Worm (Caenorhabditis elegans) whole organism, late embryonic: ENCODE results near the gene exos-8.

Source experiments
- C08G9.2 ChIP-seq: sonication (generic microtip); optimal IDR thresholded peaks from 2 replicates; lab custom pipeline; 2016; ENCODE audit warnings: mild to moderate bottlenecking, missing genetic modification characterization, moderate library complexity, missing compliant biosample characterization
- F13H6.1 ChIP-seq: sonication (generic microtip); optimal IDR thresholded peaks from 2 replicates; lab custom pipeline; 2016; ENCODE audit warnings: missing genetic modification characterization, missing compliant biosample characterization
- K02D7.2 ChIP-seq: sonication (generic microtip); optimal IDR thresholded peaks from 2 replicates; lab custom pipeline; 2017; ENCODE audit warnings: mild to moderate bottlenecking, missing genetic modification characterization, missing compliant biosample characterization
- K09A11.1 ChIP-seq: sonication (generic microtip); optimal IDR thresholded peaks from 2 replicates; lab custom pipeline; 2017; ENCODE audit warnings: antibody characterized with exemption, mild to moderate bottlenecking, missing genetic modification characterization, missing compliant biosample characterization; ENCODE audit not compliant: insufficient read depth
- T23F11.4 ChIP-seq: fragments of 200-800 bp; sonication (Bioruptor generic); optimal IDR thresholded peaks from 2 replicates; lab custom pipeline; 2018; ENCODE audit warnings: mild to moderate bottlenecking, missing genetic modification characterization, missing compliant biosample characterization
- ceh-14 ChIP-seq: sonication (generic microtip); optimal IDR thresholded peaks from 2 replicates; lab custom pipeline; 2016; ENCODE audit warnings: missing genotype, missing genetic modification characterization, missing compliant biosample characterization
- ceh-18 ChIP-seq: sonication (generic microtip); optimal IDR thresholded peaks from 2 replicates; lab custom pipeline; 2016; ENCODE audit warnings: missing genetic modification characterization, missing compliant biosample characterization
- ceh-19 ChIP-seq: fragments of 200-800 bp; sonication (Bioruptor generic); optimal IDR thresholded peaks from 2 replicates; lab custom pipeline; 2018; ENCODE audit warnings: mild to moderate bottlenecking, missing genetic modification characterization, missing compliant biosample characterization
- ceh-2 ChIP-seq: sonication (generic microtip); optimal IDR thresholded peaks from 2 replicates; lab custom pipeline; 2016; ENCODE audit warnings: missing genotype, missing genetic modification characterization, missing compliant biosample characterization
- ceh-22 ChIP-seq: sonication (generic microtip); optimal IDR thresholded peaks from 2 replicates; lab custom pipeline; 2017; ENCODE audit warnings: missing biosample characterization, missing genetic modification characterization
- ceh-24 ChIP-seq: sonication (generic microtip); optimal IDR thresholded peaks from 2 replicates; lab custom pipeline; 2016; ENCODE audit warnings: mild to moderate bottlenecking, missing genetic modification characterization, missing compliant biosample characterization
- ceh-30 ChIP-seq: fragments of 150-350 bp; optimal IDR thresholded peaks from 2 replicates; lab custom pipeline; 2014; ENCODE audit warnings: missing biosample characterization, missing genetic modification characterization
- ceh-31 ChIP-seq: sonication (generic microtip); optimal IDR thresholded peaks from 2 replicates; lab custom pipeline; 2016; ENCODE audit warnings: missing genetic modification characterization, missing compliant biosample characterization
- ceh-9 ChIP-seq: sonication (generic microtip); optimal IDR thresholded peaks from 2 replicates; lab custom pipeline; 2016; ENCODE audit warnings: mild to moderate bottlenecking, missing genetic modification characterization, inconsistent platforms, missing compliant biosample characterization
- che-1 ChIP-seq: sonication (generic microtip); optimal IDR thresholded peaks from 2 replicates; lab custom pipeline; 2016; ENCODE audit warnings: mild to moderate bottlenecking, missing genetic modification characterization, missing compliant biosample characterization
- dmd-4 ChIP-seq: sonication (generic microtip); optimal IDR thresholded peaks from 2 replicates; lab custom pipeline; 2016; ENCODE audit warnings: borderline replicate concordance, missing genetic modification characterization, missing compliant biosample characterization
- dve-1 ChIP-seq: sonication (generic microtip); optimal IDR thresholded peaks from 2 replicates; lab custom pipeline; 2017; ENCODE audit warnings: antibody characterized with exemption, mild to moderate bottlenecking, missing genetic modification characterization, missing compliant biosample characterization
- elt-2 ChIP-seq: sonication (generic microtip); optimal IDR thresholded peaks from 2 replicates; lab custom pipeline; 2016; ENCODE audit warnings: missing genetic modification reagents, missing genetic modification characterization, missing compliant biosample characterization
- ets-4 ChIP-seq: sonication (generic microtip); optimal IDR thresholded peaks from 2 replicates; lab custom pipeline; 2016; ENCODE audit warnings: missing genetic modification characterization, missing compliant biosample characterization
- fkh-6 ChIP-seq: sonication (generic microtip); optimal IDR thresholded peaks from 2 replicates; lab custom pipeline; 2016; ENCODE audit warnings: missing genetic modification characterization, missing compliant biosample characterization
- hlh-6 ChIP-seq: sonication (generic microtip); optimal IDR thresholded peaks from 2 replicates; lab custom pipeline; 2016; ENCODE audit warnings: missing genotype, missing genetic modification characterization, missing compliant biosample characterization
- hlh-8 ChIP-seq: sonication (generic microtip); optimal IDR thresholded peaks from 2 replicates; lab custom pipeline; 2016; ENCODE audit warnings: missing genotype, missing genetic modification characterization, missing compliant biosample characterization
- lin-11 ChIP-seq: fragments of 200-800 bp; sonication (Bioruptor generic); optimal IDR thresholded peaks from 2 replicates; lab custom pipeline; 2018; ENCODE audit warnings: mild to moderate bottlenecking, missing genetic modification characterization, missing compliant biosample characterization
- madf-2 ChIP-seq: sonication (generic microtip); optimal IDR thresholded peaks from 2 replicates; lab custom pipeline; 2017; ENCODE audit warnings: missing genetic modification characterization, missing compliant biosample characterization
- nfya-1 ChIP-seq: sonication (generic microtip); optimal IDR thresholded peaks from 2 replicates; lab custom pipeline; 2017; ENCODE audit warnings: missing genetic modification characterization, mild to moderate bottlenecking, missing compliant biosample characterization, antibody characterized with exemption, moderate library complexity
- nhr-232 ChIP-seq: sonication (generic microtip); optimal IDR thresholded peaks from 2 replicates; lab custom pipeline; 2016; ENCODE audit warnings: missing genetic modification characterization, missing compliant biosample characterization
- npax-4 ChIP-seq: sonication (generic microtip); optimal IDR thresholded peaks from 2 replicates; lab custom pipeline; 2016; ENCODE audit warnings: missing genetic modification characterization, missing compliant biosample characterization
- odd-2 ChIP-seq: sonication (generic microtip); optimal IDR thresholded peaks from 2 replicates; lab custom pipeline; 2017; ENCODE audit warnings: antibody characterized with exemption, mild to moderate bottlenecking, missing genetic modification characterization, missing compliant biosample characterization
- pax-1 ChIP-seq: fragments of 150-350 bp; optimal IDR thresholded peaks from 2 replicates; lab custom pipeline; 2014; ENCODE audit warnings: missing biosample characterization, missing genetic modification characterization
- pha-2 ChIP-seq: sonication (generic microtip); optimal IDR thresholded peaks from 2 replicates; lab custom pipeline; 2017; ENCODE audit warnings: mild to moderate bottlenecking, missing genetic modification characterization, missing compliant biosample characterization
- pqm-1 ChIP-seq: sonication (generic microtip); optimal IDR thresholded peaks from 2 replicates; lab custom pipeline; 2016; ENCODE audit warnings: missing genetic modification characterization, missing compliant biosample characterization
- ref-2 ChIP-seq: sonication (generic microtip); optimal IDR thresholded peaks from 2 replicates; lab custom pipeline; 2016; ENCODE audit warnings: missing genetic modification characterization, missing compliant biosample characterization
- rnt-1 ChIP-seq: sonication (generic microtip); optimal IDR thresholded peaks from 2 replicates; lab custom pipeline; 2016; ENCODE audit warnings: missing genetic modification characterization, missing compliant biosample characterization
- sox-2 ChIP-seq: fragments of 200-800 bp; sonication (Bioruptor generic); IDR thresholded peaks from 2 replicates; pipeline ENCODE4 v1.3.6; 2022; ENCODE audit warnings: missing genetic modification reagents, missing genetic modification characterization, missing compliant biosample characterization
- syd-9 ChIP-seq: sonication (generic microtip); optimal IDR thresholded peaks from 2 replicates; lab custom pipeline; 2016; ENCODE audit warnings: mild to moderate bottlenecking, missing genetic modification characterization, moderate library complexity, missing compliant biosample characterization
- tbx-2 ChIP-seq: sonication (generic microtip); optimal IDR thresholded peaks from 2 replicates; lab custom pipeline; 2016; ENCODE audit warnings: missing genetic modification characterization, missing compliant biosample characterization
- tbx-7 ChIP-seq: sonication (generic microtip); optimal IDR thresholded peaks from 2 replicates; lab custom pipeline; 2016; ENCODE audit warnings: missing genotype, missing genetic modification characterization, missing compliant biosample characterization
- ztf-16 ChIP-seq: sonication (generic microtip); optimal IDR thresholded peaks from 2 replicates; lab custom pipeline; 2017; ENCODE audit warnings: missing genetic modification characterization, missing compliant biosample characterization

exos-8 gene

ce11 chrII:6736066-6736465 lies 5.4 kb upstream of the exos-8 start, which contains the start of gene mrps-18.C:
mrps-18.C (plus strand) TSS chrII:6736203.
- no peak for TF ChIP-seq ceh-14
- TF ChIP-seq ztf-16: no peak
- TF ChIP-seq pax-1 (tag; lab: Kevin White, UChicago): no peak
- no peak for TF ChIP-seq K02D7.2 (tag; lab: Kevin White, UChicago)
- TF ChIP-seq K09A11.1: no peak
- TF ChIP-seq syd-9: no peak
- no peak for TF ChIP-seq ceh-24 (tag; lab: Kevin White, UChicago)
- TF ChIP-seq madf-2 (tag; lab: Kevin White, UChicago): no peak
- TF ChIP-seq nhr-232 (tag; lab: Kevin White, UChicago): no peak
- TF ChIP-seq ceh-18 (tag; lab: Kevin White, UChicago): no peak
- TF ChIP-seq ets-4 (tag; lab: Kevin White, UChicago): no peak
- TF ChIP-seq hlh-6 (tag; lab: Kevin White, UChicago): no peak

ce11 chrII:6736604-6737003 lies 4.9 kb upstream of the exos-8 start, which contains the start of gene T14B4.1:
T14B4.1 (plus strand) TSS chrII:6736904.
- TF ChIP-seq ceh-31 (tag; lab: Kevin White, UChicago) (no peak), rnt-1 (tag; lab: Kevin White, UChicago) (no peak)

- TF ChIP-seq che-1 (no peak), pha-2 (tag; lab: Kevin White, UChicago) (no peak), ceh-19 (no peak), ceh-30 (no peak), nfya-1 (tag; lab: Kevin White, UChicago) (no peak), ceh-31 (tag; lab: Kevin White, UChicago) (no peak), tbx-2 (tag; lab: Kevin White, UChicago) (no peak), lin-11 (tag; lab: Kevin White, UChicago) (no peak), dve-1 (tag; lab: Kevin White, UChicago) (no peak), elt-2 (tag; lab: Kevin White, UChicago) (no peak)
- TF ChIP-seq, all 69 proteins: peak for 0
Measured at ce11 chrII:6742614-6743013, 1.1 kb downstream of the exos-8 start, which contains the start of gene F41G3.6. F41G3.6 (plus strand) TSS chrII:6742914.

ce11 chrII:6744648-6745047 lies 3.2 kb downstream of the exos-8 start, which contains the start of gene ins-15:
ins-15 (minus strand) TSS chrII:6744748.
- TF ChIP-seq dmd-4 (no peak), ref-2 (no peak), hlh-8 (tag; lab: Kevin White, UChicago) (no peak), T23F11.4 (GFP tag; lab: Kevin White, UChicago) (no peak), che-1 (no peak), C08G9.2 (tag; lab: Kevin White, UChicago) (no peak), ceh-2 (no peak), lin-11 (tag; lab: Kevin White, UChicago) (no peak), sox-2 (GFP tag; lab: Robert Waterston, UW) (no peak), tbx-7 (tag; lab: Kevin White, UChicago) (no peak)

ce11 chrII:6745783-6746182 lies 4.3 kb downstream of the exos-8 start, which contains the start of gene ins-14:
ins-14 (minus strand) TSS chrII:6745814.
- TF ChIP-seq npax-4 (tag; lab: Kevin White, UChicago) (no peak), fkh-6 (no peak), ceh-24 (tag; lab: Kevin White, UChicago) (no peak), dve-1 (tag; lab: Kevin White, UChicago) (no peak), F13H6.1 (no peak), ceh-9 (tag; lab: Kevin White, UChicago) (no peak), ceh-22 (tag; lab: Kevin White, UChicago) (no peak), odd-2 (tag; lab: Kevin White, UChicago) (no peak), pqm-1 (tag; lab: Kevin White, UChicago) (no peak), che-1 (no peak)
- TF ChIP-seq, all 69 proteins: peak for 0
